Worm (Caenorhabditis elegans) whole organism, young adult: ENCODE measurements around the gene F47B8.14.
"Not testable (repeated sequence)": the region's sequence is repeated elsewhere in the genome, so short reads cannot be mapped to it uniquely, and the experiment has no call there.

Source experiments
- C06A6.2 ChIP-seq: fragments of 200-800 bp; sonication (Bioruptor generic); conservative IDR thresholded peaks from 2 replicates; pipeline ENCODE4 v1.3.6; 2022; ENCODE audit warnings: missing genetic modification characterization, missing compliant biosample characterization
- ama-1 ChIP-seq, 3 experiments: fragments of 150-350 bp in 1 of 3; sonication (generic microtip) in 2 of 3; optimal IDR thresholded peaks; 2 replicates each; lab custom pipeline; 2014 to 2018; ENCODE audit warnings: missing biosample characterization in 2 of 3, missing genetic modification characterization in 2 of 3, missing genetic modification reagents in 2 of 3
- cebp-1 ChIP-seq, 2 experiments: fragments of 200-800 bp in 1 of 2; sonication (Bioruptor generic) in 1 of 2; sonication (generic microtip) in 1 of 2; IDR thresholded peaks in 1 of 2; optimal IDR thresholded peaks in 1 of 2; 2 replicates each; pipeline versions ENCODE4 v1.3.6 to Lab custom; 2017 to 2022; ENCODE audit warnings: missing compliant biosample characterization in 2 of 2, missing genetic modification characterization in 2 of 2, mild to moderate bottlenecking in 1 of 2, missing genetic modification reagents in 1 of 2, moderate library complexity in 1 of 2
- cebp-2 ChIP-seq: fragments of 200-800 bp; sonication (Bioruptor generic); IDR thresholded peaks from 2 replicates; pipeline ENCODE4 v1.3.6; 2022; ENCODE audit warnings: missing genetic modification characterization, missing compliant biosample characterization
- efl-1 ChIP-seq: fragments of 150-350 bp; optimal IDR thresholded peaks from 2 replicates; lab custom pipeline; 2014; ENCODE audit warnings: missing biosample characterization, missing genetic modification reagents, missing genetic modification characterization
- ets-4 ChIP-seq: fragments of 200-800 bp; sonication (Bioruptor generic); optimal IDR thresholded peaks from 2 replicates; lab custom pipeline; 2018; ENCODE audit warnings: mild to moderate bottlenecking, missing genetic modification characterization, missing compliant biosample characterization
- pha-4 ChIP-seq: fragments of 150-350 bp; sonication (generic microtip); optimal IDR thresholded peaks from 2 replicates; lab custom pipeline; 2014; ENCODE audit warnings: missing biosample characterization, missing genetic modification reagents, missing genetic modification characterization
- unc-62 ChIP-seq: fragments of 150-350 bp; optimal IDR thresholded peaks from 2 replicates; lab custom pipeline; 2014; ENCODE audit warnings: missing biosample characterization, missing genetic modification reagents, missing genetic modification characterization

ce11 chrV:14277456-14277855 is 42.9 kb upstream of the F47B8.14 start:
- not testable (repeated sequence) for TF ChIP-seq efl-1; ets-4 (GFP tag; lab: Kevin White, UChicago); cebp-1 (GFP tag; IDR thresholded peaks at IDR 0.05; lab: Robert Waterston, UW); cebp-1 (tag; optimal IDR thresholded peaks at IDR 0.05; lab: Kevin White, UChicago); pha-4; unc-62; ama-1 (optimal IDR thresholded peaks at IDR 0.05; lab: Kevin White, UChicago); ama-1 (GFP tag; optimal IDR thresholded peaks at IDR 0.05; lab: Kevin White, UChicago); C06A6.2 (GFP tag; lab: Robert Waterston, UW); cebp-2 (GFP tag; lab: Robert Waterston, UW)
